Worm (Caenorhabditis elegans): ENCODE data around the gene ZC449.2.
A peak's percentile ranks its signal among the peaks of the same experiment; 100 is the strongest.

ZC449.2 gene

ce11 chrX:4982009-4982625 lies 39.0 kb upstream of the ZC449.2 start (continued):
- TF ChIP-seq tbx-9 (tag; optimal IDR thresholded peaks at IDR 0.05; ENCODE audit: borderline replicate concordance) (no peak), egl-44 (GFP tag; IDR thresholded peaks at IDR 0.05) (no peak), K11D2.4 (GFP tag; IDR thresholded peaks at IDR 0.05) (peak; percentile 59; the same call in 1 of the 2 replicates), F37B4.10 (GFP tag; IDR thresholded peaks at IDR 0.05) (no peak), K12H6.12 (tag; optimal IDR thresholded peaks at IDR 0.05) (peak; percentile 62), nfyb-1 (GFP tag; IDR thresholded peaks at IDR 0.05) (peak; percentile 46; the same call in 1 of the 2 replicates), F52B5.7 (tag; optimal IDR thresholded peaks at IDR 0.05) (no peak), lin-26 (GFP tag; IDR thresholded peaks at IDR 0.05) (no peak), F39B2.1 (GFP tag; IDR thresholded peaks at IDR 0.05) (no peak), unc-130 (GFP tag; optimal IDR thresholded peaks at IDR 0.05) (no peak), aptf-3 (GFP tag; IDR thresholded peaks at IDR 0.05) (no peak), ekl-4 (GFP tag; IDR thresholded peaks at IDR 0.05) (peak; percentile 44; the same call in 1 of the 2 replicates), nhr-80 (tag; optimal IDR thresholded peaks at IDR 0.05) (no peak), hlh-26 (GFP tag; conservative IDR thresholded peaks at IDR 0.05) (no peak), let-607 (tag; optimal IDR thresholded peaks at IDR 0.05) (no peak), hmg-20 (GFP tag; IDR thresholded peaks at IDR 0.05) (no peak), B0261.1 (tag; optimal IDR thresholded peaks at IDR 0.05) (no peak), zfh-2 (GFP tag; conservative IDR thresholded peaks at IDR 0.05) (peak; percentile 91), ceh-91 (GFP tag; IDR thresholded peaks at IDR 0.05) (no peak), F22D6.2 (tag; optimal IDR thresholded peaks at IDR 0.05) (no peak), lin-54 (GFP tag; optimal IDR thresholded peaks at IDR 0.05) (no peak), gei-17 (GFP tag; optimal IDR thresholded peaks at IDR 0.05) (no peak), rpc-1 (optimal IDR thresholded peaks at IDR 0.05) (no peak), rpc-1 (tag; optimal IDR thresholded peaks at IDR 0.05) (no peak), chd-7 (tag; optimal IDR thresholded peaks at IDR 0.05) (peak; percentile 40), dpl-1 (GFP tag; optimal IDR thresholded peaks at IDR 0.05) (no peak), attf-3 (GFP tag; conservative IDR thresholded peaks at IDR 0.05) (no peak), cebp-2 (GFP tag; IDR thresholded peaks at IDR 0.05) (no peak), nhr-27 (tag; optimal IDR thresholded peaks at IDR 0.05) (no peak), mcd-1 (GFP tag; IDR thresholded peaks at IDR 0.05) (peak; percentile 19; the same call in 1 of the 2 replicates), egl-18 (GFP tag; IDR thresholded peaks at IDR 0.05) (no peak), mes-4 (tag; optimal IDR thresholded peaks at IDR 0.05) (no peak), ceh-27 (GFP tag; optimal IDR thresholded peaks at IDR 0.05) (peak; percentile 54), mxl-1 (tag; optimal IDR thresholded peaks at IDR 0.05) (no peak), madf-10 (tag; optimal IDR thresholded peaks at IDR 0.05) (no peak), lin-35 (GFP tag; optimal IDR thresholded peaks at IDR 0.05) (no peak), pbrm-1 (GFP tag; IDR thresholded peaks at IDR 0.05) (no peak), repo-1 (tag; optimal IDR thresholded peaks at IDR 0.05) (no peak), lir-1 (GFP tag; conservative IDR thresholded peaks at IDR 0.05) (no peak), ztf-25 (GFP tag; IDR thresholded peaks at IDR 0.05) (no peak), tlf-1 (GFP tag; optimal IDR thresholded peaks at IDR 0.05) (no peak), cebp-1 (GFP tag; IDR thresholded peaks at IDR 0.05) (no peak), cebp-1 (tag; optimal IDR thresholded peaks at IDR 0.05) (peak; percentile 47), bed-2 (GFP tag; IDR thresholded peaks at IDR 0.05) (no peak), Y67H2A.10 (GFP tag; conservative IDR thresholded peaks at IDR 0.05) (no peak), dpff-1 (tag; optimal IDR thresholded peaks at IDR 0.05) (no peak), F55B11.4 (tag; optimal IDR thresholded peaks at IDR 0.05; ENCODE audit: borderline replicate concordance, insufficient read depth) (no peak), B0019.2 (GFP tag; conservative IDR thresholded peaks at IDR 0.05) (no peak), let-526 (GFP tag; IDR thresholded peaks at IDR 0.05) (no peak)
